Fruit fly (Drosophila melanogaster) Kc167 (cell line): Measurements from ENCODE around the gene Atg8b.

ENCODE experiments used
- Myc ChIP-seq: fragments of >200 bp; optimal IDR thresholded peaks from 2 replicates; lab custom pipeline; 2017; ENCODE audit warnings: missing external identifiers
- Sin3A ChIP-seq: fragments of >200 bp; optimal IDR thresholded peaks from 2 replicates; lab custom pipeline; 2018; ENCODE audit warnings: missing external identifiers
- h ChIP-seq: fragments of >200 bp; optimal IDR thresholded peaks from 3 replicates; lab custom pipeline; 2018; ENCODE audit warnings: missing external identifiers
- insv ChIP-seq: fragments of >200 bp; optimal IDR thresholded peaks from 3 replicates; lab custom pipeline; 2018; ENCODE audit warnings: missing external identifiers
- psq ChIP-seq: fragments of >200 bp; optimal IDR thresholded peaks from 2 replicates; lab custom pipeline; 2017; ENCODE audit warnings: missing external identifiers
- ttk ChIP-seq: sonication (Bioruptor generic); optimal IDR thresholded peaks from 2 replicates; lab custom pipeline; 2017; ENCODE audit warnings: missing external identifiers

DNA sequence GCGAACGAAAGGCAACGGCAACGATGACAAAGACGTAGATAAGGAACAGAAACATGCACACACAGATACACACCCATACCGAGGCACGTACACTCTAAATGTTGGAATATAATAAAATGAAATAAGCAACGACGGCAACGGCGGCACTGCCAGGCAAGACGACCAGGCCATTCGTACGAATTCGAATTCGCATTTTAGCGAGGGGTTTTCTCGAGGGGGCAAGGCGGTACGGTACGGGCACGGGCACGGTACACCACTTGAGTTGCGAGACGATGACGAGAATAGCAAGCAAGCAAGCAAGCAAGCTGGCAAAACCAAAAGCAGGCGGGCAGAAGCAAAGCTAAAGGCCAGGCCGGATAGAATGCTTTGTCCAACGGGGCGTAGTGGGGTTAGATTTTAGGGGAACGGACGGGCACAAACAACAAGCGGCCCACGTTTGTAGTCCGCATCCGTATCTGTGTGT, 23.7 kb downstream of the Atg8b start:
- TF ChIP-seq psq (lab: Kevin White, UChicago) (no peak), insv (lab: Kevin White, UChicago) (no peak), ttk (lab: Kevin White, UChicago) (no peak), h (no peak), Sin3A (lab: Kevin White, UChicago) (no peak), Myc (no peak)
